Worm (Caenorhabditis elegans): ENCODE data around the gene srh-52.

srh-52 gene

DNA sequence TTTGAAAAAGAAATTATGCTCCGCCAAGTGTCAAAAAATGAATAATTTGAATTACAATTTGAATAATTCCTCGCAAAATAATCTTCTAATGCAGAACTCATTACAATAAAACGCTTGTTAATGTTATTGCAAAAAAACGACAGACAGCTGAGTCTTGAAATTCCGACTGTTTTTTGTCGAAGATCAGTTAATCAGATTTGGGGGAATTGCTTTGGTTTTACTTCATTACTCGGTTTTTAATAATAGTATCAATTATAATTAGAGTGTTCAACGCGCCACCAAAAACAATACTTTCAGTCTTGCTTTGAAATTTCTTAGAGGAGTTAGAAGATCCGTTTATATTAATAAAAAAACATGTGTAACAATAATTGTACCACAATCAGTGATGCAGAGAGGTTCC lies 1.8 kb upstream of the srh-52 start, which contains the start of gene srh-122:
Gene srh-122, minus strand, starts transcription at position 101 of the 400 bp plus-strand sequence.
- TF ChIP-seq ztf-22 (GFP tag; optimal IDR thresholded peaks at IDR 0.05): no peak
- TF ChIP-seq sptf-2 (GFP tag; optimal IDR thresholded peaks at IDR 0.05): no peak
- TF ChIP-seq zim-3 (tag; optimal IDR thresholded peaks at IDR 0.05): no peak
- TF ChIP-seq hlh-26 (GFP tag; conservative IDR thresholded peaks at IDR 0.05): no peak
- TF ChIP-seq F10E7.11 (tag; optimal IDR thresholded peaks at IDR 0.05): no peak
- no peak for TF ChIP-seq aptf-2 (GFP tag; conservative IDR thresholded peaks at IDR 0.05)
- TF ChIP-seq T26A5.8 (tag; optimal IDR thresholded peaks at IDR 0.05): no peak
- no peak for TF ChIP-seq F49E8.2 (tag; optimal IDR thresholded peaks at IDR 0.05; ENCODE audit: insufficient read depth)
- no peak for TF ChIP-seq let-607 (tag; optimal IDR thresholded peaks at IDR 0.05)
- TF ChIP-seq ets-4 (GFP tag; optimal IDR thresholded peaks at IDR 0.05): no peak
- no peak for TF ChIP-seq attf-6 (GFP tag; IDR thresholded peaks at IDR 0.05)
- no peak for TF ChIP-seq tbx-9 (tag; optimal IDR thresholded peaks at IDR 0.05; ENCODE audit: borderline replicate concordance)
- TF ChIP-seq attf-3 (GFP tag; conservative IDR thresholded peaks at IDR 0.05): no peak
- no peak for TF ChIP-seq F22D6.2 (tag; optimal IDR thresholded peaks at IDR 0.05)
- TF ChIP-seq B0019.2 (GFP tag; conservative IDR thresholded peaks at IDR 0.05): no peak
- TF ChIP-seq nfya-1 (tag; optimal IDR thresholded peaks at IDR 0.05; ENCODE audit: borderline replicate concordance, insufficient read depth): no peak
- TF ChIP-seq C17E4.6 (GFP tag; IDR thresholded peaks at IDR 0.05): no peak

DNA sequence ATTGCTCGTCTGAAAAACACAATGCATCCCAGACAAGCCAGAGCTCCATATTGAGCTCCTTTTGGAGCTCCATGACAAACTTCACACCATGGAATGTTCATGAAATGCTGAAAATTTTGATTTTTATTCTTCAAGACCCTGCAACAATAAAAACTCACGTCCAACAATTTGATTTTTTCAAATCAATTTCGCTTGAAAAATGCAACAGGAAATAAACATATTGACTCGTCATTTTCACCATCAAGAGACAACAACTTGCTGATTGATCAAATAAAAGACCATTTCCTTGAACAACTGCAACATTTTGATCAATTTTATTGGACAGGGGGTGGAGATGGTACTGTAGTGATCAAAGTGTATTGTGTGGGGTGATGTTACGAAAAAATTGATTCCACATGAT lies 6.4 kb downstream of the srh-52 start, which contains the start of gene nhr-269:
Gene nhr-269, minus strand, starts transcription at position 101 of the 400 bp plus-strand sequence.
- TF ChIP-seq aptf-2 (GFP tag; conservative IDR thresholded peaks at IDR 0.05) (no peak), sea-2 (GFP tag; IDR thresholded peaks at IDR 0.05) (no peak), D2030.7 (GFP tag; IDR thresholded peaks at IDR 0.05) (no peak), C17E4.6 (GFP tag; IDR thresholded peaks at IDR 0.05) (no peak), ZK185.1 (tag; optimal IDR thresholded peaks at IDR 0.05; ENCODE audit: poor library complexity, severe bottlenecking) (no peak), nhr-179 (tag; optimal IDR thresholded peaks at IDR 0.05) (no peak), nhr-80 (tag; optimal IDR thresholded peaks at IDR 0.05) (no peak), lin-35 (GFP tag; optimal IDR thresholded peaks at IDR 0.05) (no peak), K12H6.12 (tag; optimal IDR thresholded peaks at IDR 0.05) (no peak), gei-17 (GFP tag; optimal IDR thresholded peaks at IDR 0.05) (no peak), hlh-26 (GFP tag; conservative IDR thresholded peaks at IDR 0.05) (no peak), pha-4 (tag; optimal IDR thresholded peaks at IDR 0.05) (no peak), atf-7 (tag; optimal IDR thresholded peaks at IDR 0.05) (no peak), ztf-22 (GFP tag; optimal IDR thresholded peaks at IDR 0.05) (no peak), B0035.1 (tag; optimal IDR thresholded peaks at IDR 0.05) (no peak), bed-2 (GFP tag; IDR thresholded peaks at IDR 0.05) (no peak), attf-5 (GFP tag; optimal IDR thresholded peaks at IDR 0.05) (no peak)

- TF ChIP-seq sdz-38 (tag; optimal IDR thresholded peaks at IDR 0.05) (no peak), lir-1 (GFP tag; conservative IDR thresholded peaks at IDR 0.05) (no peak), ztf-6 (GFP tag; IDR thresholded peaks at IDR 0.05) (no peak), bed-1 (GFP tag; IDR thresholded peaks at IDR 0.05) (no peak)
These were observed 8.4 kb downstream of the srh-52 start for ce11 chrV:15367770-15368169.

DNA sequence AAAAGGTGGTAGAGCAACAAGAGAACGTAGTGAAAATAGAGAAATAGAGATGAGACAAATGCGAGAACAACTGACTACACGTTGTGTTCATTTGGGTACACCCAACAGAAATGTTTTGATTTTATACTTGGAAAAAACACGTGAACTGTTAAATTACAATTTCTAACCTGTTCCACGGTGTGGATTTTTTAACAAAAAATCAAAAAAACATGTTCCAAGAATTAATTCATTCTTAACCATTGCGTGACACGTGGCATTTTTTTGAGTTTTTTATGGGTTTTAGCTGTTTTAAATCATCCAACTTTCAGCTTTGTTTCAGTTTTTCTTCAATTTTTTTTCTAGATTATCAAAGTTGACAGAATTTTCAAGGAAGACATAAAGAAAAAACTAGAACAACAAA lies 14.7 kb downstream of the srh-52 start, which contains the start of gene ech-1.1:
Gene ech-1.1, minus strand, starts transcription at position 101 of the 400 bp plus-strand sequence.
- 0 out of 2 replicates have a peak, but pooled peaks have one; percentile 45 for TF ChIP-seq hmg-1.2 (GFP tag; IDR thresholded peaks at IDR 0.05)

All from whole organism, young adult.